Fruit fly (Drosophila melanogaster) whole organism, embryonic: Measurements from ENCODE around the gene CG32369.

Experiments used
- Awh ChIP-seq: fragments of 200-800 bp; sonication (Bioruptor generic); IDR thresholded peaks from 2 replicates; pipeline ENCODE4, ENCODE4 v1.3.6; 2022; ENCODE audit warnings: missing biosample characterization, missing genetic modification characterization
- CG11560 ChIP-seq: fragments of 200-800 bp; sonication (Bioruptor generic); IDR thresholded peaks from 3 replicates; pipeline ENCODE4 v1.3.6; 2022; ENCODE audit warnings: missing biosample characterization, missing genetic modification characterization
- CG15073 ChIP-seq: fragments of 200-800 bp; sonication (Bioruptor generic); optimal IDR thresholded peaks from 2 replicates; lab custom pipeline; 2016; ENCODE audit warnings: missing biosample characterization, missing genetic modification characterization
- CG16863 ChIP-seq: fragments of 200-800 bp; sonication (Bioruptor generic); optimal IDR thresholded peaks from 3 replicates; lab custom pipeline; 2016; ENCODE audit warnings: missing biosample characterization, missing genetic modification characterization
- CG2116 ChIP-seq: fragments of 200-800 bp; sonication (Bioruptor generic); optimal IDR thresholded peaks from 3 replicates; lab custom pipeline; 2018; ENCODE audit warnings: missing biosample characterization, mild to moderate bottlenecking, missing genetic modification characterization
- CG34224 ChIP-seq: fragments of 200-800 bp; sonication (Bioruptor generic); IDR thresholded peaks from 3 replicates; pipeline ENCODE4 v1.3.6; 2022; ENCODE audit warnings: missing biosample characterization, missing genetic modification characterization; ENCODE audit not compliant: partially characterized antibody
- CG6683 ChIP-seq: fragments of 200-800 bp; sonication (Bioruptor generic); optimal IDR thresholded peaks from 2 replicates; lab custom pipeline; 2017; ENCODE audit warnings: missing biosample characterization, mild to moderate bottlenecking, missing genetic modification characterization, missing genetic modification reagents
- CG6689 ChIP-seq: fragments of 200-800 bp; sonication (Bioruptor generic); IDR thresholded peaks from 2 replicates; pipeline ENCODE4 v1.3.6; 2022; ENCODE audit warnings: missing biosample characterization, missing genetic modification characterization
- CG9215 ChIP-seq: fragments of 200-800 bp; sonication (Bioruptor generic); IDR thresholded peaks from 2 replicates; pipeline ENCODE4 v1.3.6; 2022; ENCODE audit warnings: missing biosample characterization, missing genetic modification characterization
- CG9727 ChIP-seq: fragments of 200-800 bp; sonication (Bioruptor generic); optimal IDR thresholded peaks from 3 replicates; lab custom pipeline; 2017; ENCODE audit warnings: missing biosample characterization, mild to moderate bottlenecking, missing genetic modification characterization
- CoRest ChIP-seq: fragments of 200-800 bp; sonication (Bioruptor generic); optimal IDR thresholded peaks from 3 replicates; lab custom pipeline; 2018; ENCODE audit warnings: missing biosample characterization, mild to moderate bottlenecking, missing genetic modification characterization, moderate library complexity
- Dad ChIP-seq: fragments of 200-800 bp; sonication (Bioruptor generic); optimal IDR thresholded peaks from 3 replicates; lab custom pipeline; 2016; ENCODE audit warnings: missing biosample characterization, missing genetic modification characterization
- Dip3 ChIP-seq: fragments of 200-800 bp; sonication (Bioruptor generic); optimal IDR thresholded peaks from 3 replicates; lab custom pipeline; 2016; ENCODE audit warnings: missing biosample characterization, missing genetic modification characterization
- Elba2 ChIP-seq: fragments of 200-800 bp; sonication (Bioruptor generic); optimal IDR thresholded peaks from 3 replicates; lab custom pipeline; 2016; ENCODE audit warnings: missing biosample characterization, missing genetic modification characterization
- H15 ChIP-seq: fragments of 200-800 bp; sonication (Bioruptor generic); IDR thresholded peaks from 3 replicates; pipeline ENCODE4 v1.3.6; 2022; ENCODE audit warnings: missing biosample characterization, missing genetic modification characterization
- Hey ChIP-seq: fragments of 200-800 bp; sonication (Bioruptor generic); optimal IDR thresholded peaks from 3 replicates; lab custom pipeline; 2018; ENCODE audit warnings: missing biosample characterization, mild to moderate bottlenecking, missing genetic modification characterization
- Mad ChIP-seq: fragments of 200-800 bp; sonication (Bioruptor generic); optimal IDR thresholded peaks from 2 replicates; lab custom pipeline; 2016; ENCODE audit warnings: missing biosample characterization, missing genetic modification characterization
- Meics ChIP-seq: fragments of 200-800 bp; sonication (Bioruptor generic); optimal IDR thresholded peaks from 2 replicates; lab custom pipeline; 2017; ENCODE audit warnings: missing biosample characterization, mild to moderate bottlenecking, missing genetic modification characterization
- Sin3A ChIP-seq: fragments of >200 bp; optimal IDR thresholded peaks from 2 replicates; lab custom pipeline; 2018
- bbx ChIP-seq: fragments of 200-800 bp; sonication (Bioruptor generic); IDR thresholded peaks from 2 replicates; pipeline ENCODE4 v1.3.6; 2022; ENCODE audit warnings: missing biosample characterization, missing genetic modification characterization; ENCODE audit not compliant: partially characterized antibody
- croc ChIP-seq: fragments of 200-800 bp; sonication (Bioruptor generic); conservative IDR thresholded peaks from 3 replicates; pipeline ENCODE4 v1.3.6; 2022; ENCODE audit warnings: missing biosample characterization, missing genetic modification characterization
- cwo ChIP-seq: fragments of 200-800 bp; sonication (Bioruptor generic); optimal IDR thresholded peaks from 3 replicates; lab custom pipeline; 2017; ENCODE audit warnings: missing biosample characterization, missing genetic modification characterization, mild to moderate bottlenecking, moderate library complexity, missing genetic modification reagents
- emc ChIP-seq: fragments of 200-800 bp; sonication (Bioruptor generic); optimal IDR thresholded peaks from 2 replicates; lab custom pipeline; 2016; ENCODE audit warnings: missing biosample characterization, missing genetic modification characterization
- fu2 ChIP-seq: fragments of 200-800 bp; sonication (Bioruptor generic); optimal IDR thresholded peaks from 2 replicates; lab custom pipeline; 2016; ENCODE audit warnings: missing biosample characterization, missing genetic modification characterization
- gcm ChIP-seq: fragments of 200-800 bp; sonication (Bioruptor generic); optimal IDR thresholded peaks from 2 replicates; lab custom pipeline; 2019; ENCODE audit warnings: missing biosample characterization, mild to moderate bottlenecking, missing genetic modification characterization, moderate library complexity
- gcm2 ChIP-seq: fragments of 200-800 bp; sonication (Bioruptor generic); optimal IDR thresholded peaks from 2 replicates; lab custom pipeline; 2016; ENCODE audit warnings: missing biosample characterization, missing genetic modification characterization
- gsb ChIP-seq: fragments of 200-800 bp; sonication (Bioruptor generic); IDR thresholded peaks from 2 replicates; pipeline ENCODE4 v1.3.6; 2022; ENCODE audit warnings: missing biosample characterization, missing genetic modification characterization
- gt ChIP-seq: fragments of 200-800 bp; sonication (Bioruptor generic); IDR thresholded peaks from 2 replicates; pipeline ENCODE4 v1.3.6; 2022; ENCODE audit warnings: missing biosample characterization, missing genetic modification characterization
- inv ChIP-seq: fragments of 200-800 bp; sonication (Bioruptor generic); IDR thresholded peaks from 2 replicates; pipeline ENCODE4 v1.3.6; 2022; ENCODE audit warnings: missing biosample characterization, missing genetic modification characterization; ENCODE audit not compliant: partially characterized antibody
- klu ChIP-seq: fragments of 200-800 bp; sonication (Bioruptor generic); IDR thresholded peaks from 2 replicates; pipeline ENCODE4 v1.3.6; 2022; ENCODE audit warnings: missing biosample characterization, missing genetic modification characterization
- maf-S ChIP-seq: fragments of 200-800 bp; sonication (Bioruptor generic); optimal IDR thresholded peaks from 2 replicates; lab custom pipeline; 2016; ENCODE audit warnings: missing biosample characterization, missing genetic modification characterization
- mam ChIP-seq: fragments of 200-800 bp; sonication (Bioruptor generic); optimal IDR thresholded peaks from 3 replicates; lab custom pipeline; 2016; ENCODE audit warnings: missing biosample characterization, missing genetic modification characterization
- nom ChIP-seq: fragments of 200-800 bp; sonication (Bioruptor generic); optimal IDR thresholded peaks from 2 replicates; lab custom pipeline; 2017; ENCODE audit warnings: missing biosample characterization, missing genetic modification characterization, mild to moderate bottlenecking, moderate library complexity, missing genetic modification reagents
- pzg ChIP-seq: fragments of 200-800 bp; sonication (Bioruptor generic); optimal IDR thresholded peaks from 3 replicates; lab custom pipeline; 2018; ENCODE audit warnings: missing biosample characterization, mild to moderate bottlenecking, missing genetic modification characterization, moderate library complexity
- schlank ChIP-seq: fragments of 200-800 bp; sonication (Bioruptor generic); optimal IDR thresholded peaks from 2 replicates; lab custom pipeline; 2018; ENCODE audit warnings: missing biosample characterization, mild to moderate bottlenecking, missing genetic modification characterization
- sd ChIP-seq: fragments of 200-800 bp; sonication (Bioruptor generic); optimal IDR thresholded peaks from 3 replicates; lab custom pipeline; 2018; ENCODE audit warnings: missing biosample characterization, mild to moderate bottlenecking, missing genetic modification characterization, moderate library complexity
- sisA ChIP-seq: fragments of 200-800 bp; sonication (Bioruptor generic); IDR thresholded peaks from 2 replicates; pipeline ENCODE4 v1.3.6; 2022; ENCODE audit warnings: missing biosample characterization, missing genetic modification characterization
- so ChIP-seq: fragments of 200-800 bp; sonication (Bioruptor generic); IDR thresholded peaks from 3 replicates; pipeline ENCODE4 v1.3.6; 2022; ENCODE audit warnings: missing biosample characterization, missing genetic modification characterization
- ssp ChIP-seq: fragments of 200-800 bp; sonication (Bioruptor generic); IDR thresholded peaks from 2 replicates; pipeline ENCODE4 v1.3.6; 2022; ENCODE audit warnings: missing biosample characterization, missing genetic modification characterization
- unc-4 ChIP-seq: fragments of 200-800 bp; sonication (Bioruptor generic); IDR thresholded peaks from 2 replicates; pipeline ENCODE4 v1.3.6; 2022; ENCODE audit warnings: missing biosample characterization, missing genetic modification characterization; ENCODE audit not compliant: partially characterized antibody
- vvl ChIP-seq: fragments of 200-800 bp; sonication (Bioruptor generic); IDR thresholded peaks from 2 replicates; pipeline ENCODE4 v1.3.6; 2022; ENCODE audit warnings: missing biosample characterization, missing genetic modification characterization
- zen2 ChIP-seq: fragments of 200-800 bp; sonication (Bioruptor generic); IDR thresholded peaks from 3 replicates; pipeline ENCODE4 v1.3.6; 2022; ENCODE audit warnings: missing biosample characterization, missing genetic modification characterization; ENCODE audit not compliant: partially characterized antibody

CG32369 gene

dm6 chr3L:7809289-7810099, at the start of gene CG32369 (continued):
- TF ChIP-seq CG15073 (GFP tag; lab: Kevin White, UChicago) (no peak), Dip3 (GFP tag; lab: Kevin White, UChicago) (no peak), ssp (no peak), zen2 (GFP tag; lab: Robert Waterston, UW) (no peak), H15 (GFP tag; lab: Robert Waterston, UW) (no peak), CG6683 (no peak), Dad (GFP tag; lab: Kevin White, UChicago) (no peak), emc (GFP tag; lab: Kevin White, UChicago) (no peak), sd (tag; lab: Kevin White, UChicago) (peak; percentile 34), gcm (GFP tag; lab: Kevin White, UChicago) (no peak), mam (no peak), maf-S (GFP tag; lab: Kevin White, UChicago) (no peak), inv (GFP tag; lab: Robert Waterston, UW) (no peak), pzg (no peak), unc-4 (GFP tag; lab: Robert Waterston, UW) (peak; percentile 53), CG2116 (GFP tag; lab: Kevin White, UChicago) (no peak), klu (GFP tag; lab: Robert Waterston, UW) (no peak), Elba2 (GFP tag; lab: Kevin White, UChicago) (no peak), croc (GFP tag; lab: Robert Waterston, UW) (no peak), bbx (GFP tag; lab: Robert Waterston, UW) (no peak; the same call in 1 of the 2 replicates), cwo (peak; percentile 37), vvl (GFP tag; lab: Robert Waterston, UW) (peak; percentile 73), gt (GFP tag; lab: Robert Waterston, UW) (no peak), CG9727 (peak; percentile 41), Meics (GFP tag; lab: Kevin White, UChicago) (peak; percentile 43), gcm2 (GFP tag; lab: Kevin White, UChicago) (no peak), CG9215 (GFP tag; lab: Robert Waterston, UW) (no peak), CG11560 (tag; lab: Robert Waterston, UW) (no peak), sisA (GFP tag; lab: Robert Waterston, UW) (no peak), Hey (tag; lab: Kevin White, UChicago) (no peak), CoRest (tag; lab: Kevin White, UChicago) (no peak), so (no peak; the same call in 2 of the 3 replicates), fu2 (GFP tag; lab: Kevin White, UChicago) (no peak), CG34224 (GFP tag; lab: Robert Waterston, UW) (peak; percentile 62; the same call in 2 of the 3 replicates), Sin3A (lab: Kevin White, UChicago) (no peak), nom (GFP tag; lab: Kevin White, UChicago) (peak; percentile 92), CG16863 (GFP tag; lab: Kevin White, UChicago) (peak; percentile 4), gsb (no peak), schlank (tag; lab: Kevin White, UChicago) (no peak), Awh (GFP tag; lab: Robert Waterston, UW) (no peak), CG6689 (GFP tag; lab: Robert Waterston, UW) (no peak; the same call in 1 of the 2 replicates), Mad (GFP tag; lab: Kevin White, UChicago) (peak; percentile 19)
